Fruit fly (Drosophila melanogaster) whole organism, prepupa: ENCODE results near the gene CG46280.

ENCODE experiments used
- Blimp-1 ChIP-seq: fragments of 200-800 bp; sonication (Bioruptor generic); optimal IDR thresholded peaks from 3 replicates; lab custom pipeline; 2017; ENCODE audit warnings: missing biosample characterization, missing genetic modification characterization, mild to moderate bottlenecking, moderate library complexity, missing genetic modification reagents
- CG10631 ChIP-seq: fragments of 200-800 bp; sonication (Bioruptor generic); optimal IDR thresholded peaks from 2 replicates; lab custom pipeline; 2016; ENCODE audit warnings: missing biosample characterization, missing genetic modification characterization
- CG11294 ChIP-seq: fragments of 200-800 bp; sonication (Bioruptor generic); IDR thresholded peaks from 2 replicates; pipeline ENCODE4 v1.3.6; 2022; ENCODE audit warnings: missing biosample characterization, missing genetic modification characterization
- CG11762 ChIP-seq: fragments of 200-800 bp; sonication (Bioruptor generic); optimal IDR thresholded peaks from 3 replicates; lab custom pipeline; 2016; ENCODE audit warnings: missing biosample characterization, missing genetic modification characterization; ENCODE audit not compliant: insufficient read depth
- CG16779 ChIP-seq: fragments of 200-800 bp; sonication (Bioruptor generic); optimal IDR thresholded peaks from 3 replicates; lab custom pipeline; 2017; ENCODE audit warnings: missing biosample characterization, mild to moderate bottlenecking, missing genetic modification characterization
- CG31627 ChIP-seq: fragments of 200-800 bp; sonication (Bioruptor generic); optimal IDR thresholded peaks from 3 replicates; lab custom pipeline; 2016; ENCODE audit warnings: missing biosample characterization, missing genetic modification characterization
- CG32006 ChIP-seq: fragments of 200-800 bp; sonication (Bioruptor generic); optimal IDR thresholded peaks from 3 replicates; lab custom pipeline; 2017; ENCODE audit warnings: missing biosample characterization, mild to moderate bottlenecking, missing genetic modification characterization
- CG34406 ChIP-seq: fragments of 200-800 bp; sonication (Bioruptor generic); optimal IDR thresholded peaks from 3 replicates; lab custom pipeline; 2016; ENCODE audit warnings: missing biosample characterization, missing genetic modification characterization
- CG6792 ChIP-seq: fragments of 200-800 bp; sonication (Bioruptor generic); optimal IDR thresholded peaks from 3 replicates; lab custom pipeline; 2016; ENCODE audit warnings: missing biosample characterization, missing genetic modification characterization
- CG7368 ChIP-seq: fragments of 200-800 bp; sonication (Bioruptor generic); optimal IDR thresholded peaks from 3 replicates; lab custom pipeline; 2016; ENCODE audit warnings: missing biosample characterization, missing genetic modification characterization
- CG8119 ChIP-seq: fragments of 200-800 bp; sonication (Bioruptor generic); IDR thresholded peaks from 3 replicates; pipeline ENCODE4 v1.3.6; 2022; ENCODE audit warnings: missing biosample characterization, missing genetic modification characterization
- CG8319 ChIP-seq: fragments of 200-800 bp; sonication (Bioruptor generic); optimal IDR thresholded peaks from 3 replicates; lab custom pipeline; 2016; ENCODE audit warnings: missing biosample characterization, missing genetic modification characterization
- CG8632 ChIP-seq: fragments of 200-800 bp; sonication (Bioruptor generic); optimal IDR thresholded peaks from 3 replicates; lab custom pipeline; 2016; ENCODE audit warnings: missing biosample characterization, missing genetic modification characterization
- CG9139 ChIP-seq: fragments of 200-800 bp; sonication (Bioruptor generic); optimal IDR thresholded peaks from 3 replicates; lab custom pipeline; 2017; ENCODE audit warnings: missing biosample characterization, mild to moderate bottlenecking, missing genetic modification characterization
- Eip75B ChIP-seq: fragments of 200-800 bp; sonication (Bioruptor generic); optimal IDR thresholded peaks from 3 replicates; lab custom pipeline; 2016; ENCODE audit warnings: missing biosample characterization, missing genetic modification characterization
- Eip78C ChIP-seq: fragments of 200-800 bp; sonication (Bioruptor generic); peaks from one replicate; lab custom pipeline; 2016; ENCODE audit warnings: missing biosample characterization, missing genetic modification characterization
- Eip93F ChIP-seq: fragments of 200-800 bp; sonication (Bioruptor generic); optimal IDR thresholded peaks from 2 replicates; lab custom pipeline; 2016; ENCODE audit warnings: missing biosample characterization, mild to moderate bottlenecking, missing genetic modification characterization
- Ets21C ChIP-seq: fragments of 200-800 bp; sonication (Bioruptor generic); optimal IDR thresholded peaks from 3 replicates; lab custom pipeline; 2016; ENCODE audit warnings: missing biosample characterization, missing genetic modification characterization
- Ets96B ChIP-seq: fragments of 200-800 bp; optimal IDR thresholded peaks from 2 replicates; lab custom pipeline; 2019; ENCODE audit warnings: missing biosample characterization, mild to moderate bottlenecking, missing genetic modification characterization, moderate library complexity
- Gug ChIP-seq: fragments of 200-800 bp; sonication (Bioruptor generic); IDR thresholded peaks from 2 replicates; pipeline ENCODE4 v1.3.6; 2022; ENCODE audit warnings: missing biosample characterization, missing genetic modification characterization
- Hr4 ChIP-seq: fragments of 200-800 bp; sonication (Bioruptor generic); optimal IDR thresholded peaks from 3 replicates; lab custom pipeline; 2016; ENCODE audit warnings: missing biosample characterization, missing genetic modification characterization
- Smox ChIP-seq: fragments of 200-800 bp; sonication (Bioruptor generic); optimal IDR thresholded peaks from 3 replicates; lab custom pipeline; 2016; ENCODE audit warnings: missing biosample characterization, missing genetic modification characterization
- Sox102F ChIP-seq: fragments of 200-800 bp; sonication (Bioruptor generic); optimal IDR thresholded peaks from 2 replicates; lab custom pipeline; 2016; ENCODE audit warnings: missing biosample characterization, mild to moderate bottlenecking, missing genetic modification characterization
- Sox14 ChIP-seq: fragments of 200-800 bp; sonication (Bioruptor generic); optimal IDR thresholded peaks from 3 replicates; lab custom pipeline; 2016; ENCODE audit warnings: missing biosample characterization, missing genetic modification characterization
- Sox15 ChIP-seq: fragments of 200-800 bp; sonication (Bioruptor generic); optimal IDR thresholded peaks from 3 replicates; lab custom pipeline; 2016; ENCODE audit warnings: missing biosample characterization, missing genetic modification characterization
- achi ChIP-seq: fragments of 200-800 bp; sonication (Bioruptor generic); optimal IDR thresholded peaks from 3 replicates; lab custom pipeline; 2016; ENCODE audit warnings: missing biosample characterization, missing genetic modification characterization
- acj6 ChIP-seq: fragments of 200-800 bp; sonication (Bioruptor generic); optimal IDR thresholded peaks from 3 replicates; lab custom pipeline; 2016; ENCODE audit warnings: missing biosample characterization, missing genetic modification characterization
- cyc ChIP-seq: fragments of 200-800 bp; sonication (Bioruptor generic); optimal IDR thresholded peaks from 3 replicates; lab custom pipeline; 2016; ENCODE audit warnings: missing biosample characterization, missing genetic modification characterization
- dac ChIP-seq: fragments of 200-800 bp; sonication (Bioruptor generic); optimal IDR thresholded peaks from 2 replicates; lab custom pipeline; 2017; ENCODE audit warnings: missing biosample characterization, mild to moderate bottlenecking, missing genetic modification characterization
- esn ChIP-seq: fragments of 200-800 bp; sonication (Bioruptor generic); optimal IDR thresholded peaks from 2 replicates; lab custom pipeline; 2016; ENCODE audit warnings: missing biosample characterization, mild to moderate bottlenecking, missing genetic modification characterization, moderate library complexity
- fd85E ChIP-seq: fragments of 200-800 bp; sonication (Bioruptor generic); optimal IDR thresholded peaks from 3 replicates; lab custom pipeline; 2016; ENCODE audit warnings: missing biosample characterization, missing genetic modification characterization
- lz ChIP-seq: fragments of 200-800 bp; sonication (Bioruptor generic); optimal IDR thresholded peaks from 3 replicates; lab custom pipeline; 2016; ENCODE audit warnings: missing biosample characterization, missing genetic modification characterization
- net ChIP-seq: fragments of 200-800 bp; sonication (Bioruptor generic); optimal IDR thresholded peaks from 3 replicates; lab custom pipeline; 2016; ENCODE audit warnings: missing biosample characterization, missing genetic modification characterization
- pdm3 ChIP-seq: fragments of 200-800 bp; sonication (Bioruptor generic); optimal IDR thresholded peaks from 3 replicates; lab custom pipeline; 2016; ENCODE audit warnings: missing biosample characterization, missing genetic modification characterization
- salr ChIP-seq, 2 experiments: fragments of 200-800 bp; sonication (Bioruptor generic); optimal IDR thresholded peaks; 3 replicates each; lab custom pipeline; 2016 to 2018; ENCODE audit warnings: missing biosample characterization in 2 of 2, missing genetic modification characterization in 2 of 2, mild to moderate bottlenecking in 1 of 2
- spab ChIP-seq: fragments of 200-800 bp; sonication (Bioruptor generic); optimal IDR thresholded peaks from 2 replicates; lab custom pipeline; 2017; ENCODE audit warnings: missing biosample characterization, mild to moderate bottlenecking, missing genetic modification characterization, missing genetic modification reagents
- ss ChIP-seq, 2 experiments: fragments of 200-800 bp; sonication (Bioruptor generic); optimal IDR thresholded peaks; 2 replicates in 1 of 2; 3 replicates in 1 of 2; lab custom pipeline; 2017 to 2018; ENCODE audit warnings: mild to moderate bottlenecking in 2 of 2, missing biosample characterization in 2 of 2, missing genetic modification characterization in 2 of 2, moderate library complexity in 1 of 2
- vri ChIP-seq: fragments of 200-800 bp; sonication (Bioruptor generic); optimal IDR thresholded peaks from 3 replicates; lab custom pipeline; 2016; ENCODE audit warnings: missing biosample characterization, mild to moderate bottlenecking, missing genetic modification characterization

Gene CG46280

dm6 chr3R:13047431-13047830, 17.0 kb upstream of the CG46280 start, which contains the start of gene CG31157:
TSS of gene CG31157 (plus strand) at chr3R:13047731.
- TF ChIP-seq CG34406 (GFP tag; lab: Kevin White, UChicago) (no peak), spab (GFP tag; lab: Kevin White, UChicago) (no peak), esn (GFP tag; lab: Kevin White, UChicago) (no peak), CG11294 (GFP tag; lab: Robert Waterston, UW) (no peak), cyc (no peak), Eip78C (no peak), salr (GFP tag; optimal IDR thresholded peaks at IDR 0.05; lab: Kevin White, UChicago) (no peak), Eip93F (no peak), CG8632 (GFP tag; lab: Kevin White, UChicago) (no peak), Hr4 (GFP tag; lab: Kevin White, UChicago) (no peak), Gug (GFP tag; lab: Robert Waterston, UW) (no peak), Sox15 (GFP tag; lab: Kevin White, UChicago) (no peak), acj6 (GFP tag; lab: Kevin White, UChicago) (no peak), lz (GFP tag; lab: Kevin White, UChicago) (no peak), CG6792 (GFP tag; lab: Kevin White, UChicago) (no peak), Smox (GFP tag; lab: Kevin White, UChicago) (no peak), Blimp-1 (GFP tag; lab: Kevin White, UChicago) (no peak), achi (no peak), CG11762 (GFP tag; lab: Kevin White, UChicago) (no peak), fd85E (GFP tag; lab: Kevin White, UChicago) (no peak)

- no peak for TF ChIP-seq ss (GFP tag; optimal IDR thresholded peaks at IDR 0.05; lab: Kevin White, UChicago)
Observed at dm6 chr3R:13044459-13044858, 14.0 kb upstream of the CG46280 start, which contains the start of gene Hsc70-2. TSS of gene Hsc70-2 (plus strand) at chr3R:13044759.

dm6 chr3R:13043857-13044256, 13.4 kb upstream of the CG46280 start, which contains the start of gene CG45122:
TSS of gene CG45122 (plus strand) at chr3R:13044157.
- TF ChIP-seq CG16779 (tag; lab: Kevin White, UChicago) (no peak), Sox14 (no peak), CG9139 (GFP tag; lab: Kevin White, UChicago) (no peak), Sox102F (GFP tag; lab: Kevin White, UChicago) (no peak), CG8632 (GFP tag; lab: Kevin White, UChicago) (no peak), CG32006 (no peak), CG10631 (GFP tag; lab: Kevin White, UChicago) (no peak), vri (no peak), CG34406 (GFP tag; lab: Kevin White, UChicago) (no peak), net (GFP tag; lab: Kevin White, UChicago) (no peak), Smox (GFP tag; lab: Kevin White, UChicago) (no peak), Eip93F (no peak), Ets96B (tag; lab: Kevin White, UChicago) (no peak), Eip75B (GFP tag; lab: Kevin White, UChicago) (no peak)

- no peak for TF ChIP-seq CG7368 (GFP tag; lab: Kevin White, UChicago)
- no peak for TF ChIP-seq CG8119 (GFP tag; lab: Robert Waterston, UW)
- no peak for TF ChIP-seq CG11762 (GFP tag; lab: Kevin White, UChicago)
- TF ChIP-seq pdm3 (GFP tag; lab: Kevin White, UChicago), result no peak
- no peak for TF ChIP-seq ss (GFP tag; optimal IDR thresholded peaks at IDR 0.05; lab: Kevin White, UChicago)
- no peak for TF ChIP-seq Ets21C (GFP tag; lab: Kevin White, UChicago)
- no peak for TF ChIP-seq CG32006
- no peak for TF ChIP-seq dac
- TF ChIP-seq vri, result no peak
- no peak for TF ChIP-seq Ets96B (tag; lab: Kevin White, UChicago)
- TF ChIP-seq spab (GFP tag; lab: Kevin White, UChicago), result no peak
- no peak for TF ChIP-seq CG31627 (GFP tag; lab: Kevin White, UChicago)
- no peak for TF ChIP-seq CG8319 (GFP tag; lab: Kevin White, UChicago)
- no peak for TF ChIP-seq Smox (GFP tag; lab: Kevin White, UChicago)
- TF ChIP-seq CG8632 (GFP tag; lab: Kevin White, UChicago), result no peak
- TF ChIP-seq, all 60 proteins: peak for 0
Observed at dm6 chr3R:13042258-13043032, 12.0 kb upstream of the CG46280 start, which contains the start of gene snk. TSS of gene snk (minus strand) at chr3R:13042770.
